Fruit fly (Drosophila melanogaster) whole organism, wandering third instar larva: Measurements from ENCODE around the gene CG32237.

Source experiments
- CG32264 ChIP-seq: fragments of 200-800 bp; sonication (Bioruptor generic); optimal IDR thresholded peaks from 2 replicates; lab custom pipeline; 2016; ENCODE audit warnings: missing biosample characterization, missing genetic modification characterization
- CG9705 ChIP-seq: fragments of 200-800 bp; sonication (Bioruptor generic); optimal IDR thresholded peaks from 2 replicates; lab custom pipeline; 2018; ENCODE audit warnings: missing biosample characterization, mild to moderate bottlenecking, missing genetic modification characterization
- Dfd ChIP-seq: fragments of >200 bp; optimal IDR thresholded peaks from 2 replicates; lab custom pipeline; 2017; ENCODE audit warnings: missing biosample characterization, missing genetic modification characterization
- Mio ChIP-seq: sonication (Bioruptor generic); optimal IDR thresholded peaks from 2 replicates; lab custom pipeline; 2016; ENCODE audit warnings: missing biosample characterization, missing genetic modification characterization
- Myc ChIP-seq: fragments of >200 bp; optimal IDR thresholded peaks from 2 replicates; lab custom pipeline; 2017
- brk ChIP-seq: fragments of 200-800 bp; sonication (Bioruptor generic); optimal IDR thresholded peaks from 2 replicates; lab custom pipeline; 2016; ENCODE audit warnings: missing biosample characterization, mild to moderate bottlenecking, missing genetic modification characterization
- dl ChIP-seq, 2 experiments: fragments of 175-275, 200-275 bp in 1 of 2; fragments of 200-275 bp in 1 of 2; sonication (Bioruptor generic); optimal IDR thresholded peaks; lab custom pipeline; 2018; ENCODE audit warnings: mild to moderate bottlenecking in 2 of 2, missing biosample characterization in 2 of 2, missing genetic modification characterization in 2 of 2, moderate library complexity in 2 of 2; ENCODE audit not compliant: partially characterized antibody in 2 of 2, insufficient read depth in 1 of 2
- ey ChIP-seq: fragments of 200-800 bp; sonication (Bioruptor generic); optimal IDR thresholded peaks from 2 replicates; lab custom pipeline; 2016; ENCODE audit warnings: missing biosample characterization, missing genetic modification characterization
- lola ChIP-seq: fragments of >200 bp; optimal IDR thresholded peaks from 2 replicates; lab custom pipeline; 2017; ENCODE audit warnings: missing biosample characterization, missing genetic modification characterization
- pan ChIP-seq: fragments of >200 bp; optimal IDR thresholded peaks from 2 replicates; lab custom pipeline; 2017
- usp ChIP-seq: fragments of >200 bp; optimal IDR thresholded peaks from 2 replicates; lab custom pipeline; 2017; ENCODE audit warnings: missing biosample characterization, missing genetic modification characterization

DNA sequence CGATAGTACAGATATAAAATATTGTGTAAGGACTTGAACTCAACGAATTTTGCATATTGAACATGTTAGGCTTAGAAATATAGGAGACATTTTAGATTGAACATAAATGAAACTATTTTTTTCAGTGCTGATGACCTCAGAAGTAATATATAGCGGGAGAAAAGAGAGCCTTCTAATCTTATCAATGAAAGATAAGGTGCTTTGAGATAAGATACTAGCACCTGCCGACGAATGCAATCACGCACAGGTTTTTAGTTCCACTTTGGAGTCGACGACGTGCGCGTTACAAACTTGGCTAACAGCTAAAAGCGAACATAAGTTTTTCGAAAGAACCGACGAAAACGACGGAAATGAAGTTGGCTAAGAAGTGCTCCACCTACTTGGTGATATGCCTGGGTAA, 46.4 kb upstream of the CG32237 start, which contains the start of gene hoka:
- TF ChIP-seq brk, result no peak
- no peak for TF ChIP-seq Myc (lab: Kevin White, UChicago)
- TF ChIP-seq pan (lab: Kevin White, UChicago), result no peak
- TF ChIP-seq CG9705, result no peak
- TF ChIP-seq usp (GFP tag; lab: Kevin White, UChicago), result no peak
- no peak for TF ChIP-seq Dfd (GFP tag; lab: Kevin White, UChicago)
- no peak for TF ChIP-seq lola (GFP tag; lab: Kevin White, UChicago)
- TF ChIP-seq dl (GFP tag; optimal IDR thresholded peaks at IDR 0.05; lab: Kevin White, UChicago; ENCODE audit: insufficient read depth in 1 of 2, partially characterized antibody in 2 of 2), result no peak
- TF ChIP-seq Mio, result no peak
- no peak for TF ChIP-seq CG32264
- no peak for TF ChIP-seq ey (GFP tag; lab: Kevin White, UChicago)
